Fruit fly (Drosophila melanogaster) whole organism, embryonic: ENCODE data around the gene Ctr9.
A peak's percentile ranks its signal among the peaks of the same experiment; 100 is the strongest.

Experiments used
- ATbp ChIP-seq: fragments of 200-800 bp; sonication (Bioruptor generic); optimal IDR thresholded peaks from 2 replicates; lab custom pipeline; 2017; ENCODE audit warnings: missing biosample characterization, mild to moderate bottlenecking, missing genetic modification characterization, missing genetic modification reagents
- C15 ChIP-seq: fragments of 200-800 bp; sonication (Bioruptor generic); IDR thresholded peaks from 3 replicates; pipeline ENCODE4 v1.3.6; 2022; ENCODE audit warnings: missing biosample characterization, missing genetic modification characterization
- CG10147 ChIP-seq: fragments of 200-800 bp; sonication (Bioruptor generic); optimal IDR thresholded peaks from 2 replicates; lab custom pipeline; 2019; ENCODE audit warnings: missing biosample characterization, mild to moderate bottlenecking, missing genetic modification characterization, moderate library complexity
- CG10979 ChIP-seq: fragments of 200-800 bp; sonication (Bioruptor generic); optimal IDR thresholded peaks from 2 replicates; lab custom pipeline; 2018; ENCODE audit warnings: missing biosample characterization, mild to moderate bottlenecking, missing genetic modification characterization, moderate library complexity
- CG12104 ChIP-seq: fragments of 200-800 bp; sonication (Bioruptor generic); optimal IDR thresholded peaks from 3 replicates; lab custom pipeline; 2016; ENCODE audit warnings: missing biosample characterization, missing genetic modification characterization
- CG13296 ChIP-seq: fragments of 200-800 bp; sonication (Bioruptor generic); optimal IDR thresholded peaks from 3 replicates; lab custom pipeline; 2018; ENCODE audit warnings: missing biosample characterization, mild to moderate bottlenecking, missing genetic modification characterization
- CG1832 ChIP-seq: fragments of 200-800 bp; sonication (Bioruptor generic); optimal IDR thresholded peaks from 2 replicates; lab custom pipeline; 2017; ENCODE audit warnings: missing biosample characterization, mild to moderate bottlenecking, missing genetic modification characterization, inconsistent platforms
- CG18764 ChIP-seq: fragments of 200-800 bp; sonication (Bioruptor generic); optimal IDR thresholded peaks from 3 replicates; lab custom pipeline; 2016; ENCODE audit warnings: missing biosample characterization, missing genetic modification characterization
- CG2712 ChIP-seq: fragments of 200-800 bp; optimal IDR thresholded peaks from 3 replicates; lab custom pipeline; 2019; ENCODE audit warnings: missing biosample characterization, mild to moderate bottlenecking, missing genetic modification characterization, moderate library complexity
- CG3065 ChIP-seq: fragments of 200-800 bp; sonication (Bioruptor generic); optimal IDR thresholded peaks from 2 replicates; lab custom pipeline; 2016; ENCODE audit warnings: missing biosample characterization, missing genetic modification characterization
- CG32767 ChIP-seq: fragments of 200-800 bp; sonication (Bioruptor generic); IDR thresholded peaks from 2 replicates; pipeline ENCODE4 v1.3.6; 2022; ENCODE audit warnings: missing biosample characterization, missing genetic modification characterization
- CG4707 ChIP-seq: fragments of 200-800 bp; sonication (Bioruptor generic); optimal IDR thresholded peaks from 2 replicates; lab custom pipeline; 2018; ENCODE audit warnings: missing biosample characterization, mild to moderate bottlenecking, missing genetic modification characterization, moderate library complexity
- CG6791 ChIP-seq: fragments of 200-800 bp; sonication (Bioruptor generic); IDR thresholded peaks from 3 replicates; pipeline ENCODE4 v1.3.6; 2022; ENCODE audit warnings: missing biosample characterization, missing genetic modification characterization; ENCODE audit not compliant: partially characterized antibody
- CG9727 ChIP-seq: fragments of 200-800 bp; sonication (Bioruptor generic); optimal IDR thresholded peaks from 3 replicates; lab custom pipeline; 2017; ENCODE audit warnings: missing biosample characterization, mild to moderate bottlenecking, missing genetic modification characterization
- CoRest ChIP-seq: fragments of 200-800 bp; sonication (Bioruptor generic); optimal IDR thresholded peaks from 3 replicates; lab custom pipeline; 2018; ENCODE audit warnings: missing biosample characterization, mild to moderate bottlenecking, missing genetic modification characterization, moderate library complexity
- Dbx ChIP-seq: fragments of 200-800 bp; sonication (Bioruptor generic); IDR thresholded peaks from 3 replicates; pipeline ENCODE4 v1.3.6; 2022; ENCODE audit warnings: missing biosample characterization, missing genetic modification characterization
- Dek ChIP-seq: fragments of 200-800 bp; sonication (Bioruptor generic); optimal IDR thresholded peaks from 3 replicates; lab custom pipeline; 2019; ENCODE audit warnings: missing biosample characterization, mild to moderate bottlenecking, missing genetic modification characterization, moderate library complexity
- Dll ChIP-seq: fragments of 200-800 bp; sonication (Bioruptor generic); IDR thresholded peaks from 4 replicates; pipeline ENCODE4 v1.3.6; 2022; ENCODE audit warnings: missing biosample characterization, missing genetic modification characterization; ENCODE audit not compliant: partially characterized antibody
- ERR ChIP-seq: fragments of 200-800 bp; sonication (Bioruptor generic); optimal IDR thresholded peaks from 2 replicates; lab custom pipeline; 2016; ENCODE audit warnings: missing biosample characterization, missing genetic modification characterization
- Gug ChIP-seq: fragments of 200-800 bp; sonication (Bioruptor generic); IDR thresholded peaks from 4 replicates; pipeline ENCODE4 v1.3.6; 2022; ENCODE audit warnings: missing biosample characterization, missing genetic modification characterization
- Hey ChIP-seq: fragments of 200-800 bp; sonication (Bioruptor generic); optimal IDR thresholded peaks from 3 replicates; lab custom pipeline; 2018; ENCODE audit warnings: missing biosample characterization, mild to moderate bottlenecking, missing genetic modification characterization
- Hmr ChIP-seq: fragments of 200-800 bp; sonication (Bioruptor generic); optimal IDR thresholded peaks from 3 replicates; lab custom pipeline; 2017; ENCODE audit warnings: mild to moderate bottlenecking, missing biosample characterization, missing genetic modification reagents, missing genetic modification characterization
- Hmx ChIP-seq: fragments of 200-800 bp; sonication (Bioruptor generic); optimal IDR thresholded peaks from 2 replicates; lab custom pipeline; 2016; ENCODE audit warnings: missing biosample characterization, missing genetic modification characterization
- Hr78 ChIP-seq, 2 experiments: fragments of 200-800 bp in 1 of 2; fragments of >200 bp in 1 of 2; sonication (Bioruptor generic) in 1 of 2; optimal IDR thresholded peaks; 2 replicates each; lab custom pipeline; 2017 to 2019; ENCODE audit warnings: missing biosample characterization in 2 of 2, missing genetic modification characterization in 2 of 2, mild to moderate bottlenecking in 1 of 2, moderate library complexity in 1 of 2
- Jarid2 ChIP-seq: fragments of 200-800 bp; sonication (Bioruptor generic); optimal IDR thresholded peaks from 3 replicates; lab custom pipeline; 2017; ENCODE audit warnings: mild to moderate bottlenecking, missing biosample characterization, missing genetic modification reagents, missing genetic modification characterization
- Lim3 ChIP-seq: fragments of 200-800 bp; sonication (Bioruptor generic); IDR thresholded peaks from 2 replicates; pipeline ENCODE4 v1.3.6; 2022; ENCODE audit warnings: missing biosample characterization, missing genetic modification characterization
- Opbp ChIP-seq: fragments of 200-800 bp; sonication (Bioruptor generic); IDR thresholded peaks from 3 replicates; pipeline ENCODE4 v1.3.6; 2022; ENCODE audit warnings: missing biosample characterization, missing genetic modification characterization; ENCODE audit not compliant: partially characterized antibody
- Pdp1 ChIP-seq, 2 experiments: fragments of 200-800 bp; sonication (Bioruptor generic); optimal IDR thresholded peaks; 3 replicates each; lab custom pipeline; 2016; ENCODE audit warnings: missing biosample characterization in 2 of 2, missing genetic modification characterization in 2 of 2, mild to moderate bottlenecking in 1 of 2, moderate library complexity in 1 of 2
- Spps ChIP-seq: fragments of 200-800 bp; sonication (Bioruptor generic); optimal IDR thresholded peaks from 2 replicates; lab custom pipeline; 2018; ENCODE audit warnings: missing biosample characterization, mild to moderate bottlenecking, missing genetic modification characterization
- bbx ChIP-seq: fragments of 200-800 bp; sonication (Bioruptor generic); IDR thresholded peaks from 2 replicates; pipeline ENCODE4 v1.3.6; 2022; ENCODE audit warnings: missing biosample characterization, missing genetic modification characterization; ENCODE audit not compliant: partially characterized antibody
- cato ChIP-seq: fragments of 200-800 bp; sonication (Bioruptor generic); optimal IDR thresholded peaks from 2 replicates; lab custom pipeline; 2016; ENCODE audit warnings: missing biosample characterization, missing genetic modification characterization, borderline replicate concordance
- caup ChIP-seq: fragments of 200-800 bp; sonication (Bioruptor generic); optimal IDR thresholded peaks from 3 replicates; lab custom pipeline; 2017; ENCODE audit warnings: missing biosample characterization, mild to moderate bottlenecking, missing genetic modification characterization, moderate library complexity; ENCODE audit not compliant: severe bottlenecking
- croc ChIP-seq: fragments of 200-800 bp; sonication (Bioruptor generic); conservative IDR thresholded peaks from 3 replicates; pipeline ENCODE4 v1.3.6; 2022; ENCODE audit warnings: missing biosample characterization, missing genetic modification characterization
- disco-r ChIP-seq: fragments of 200-800 bp; sonication (Bioruptor generic); optimal IDR thresholded peaks from 2 replicates; lab custom pipeline; 2016; ENCODE audit warnings: missing biosample characterization, missing genetic modification characterization
- ftz-f1 ChIP-seq: fragments of 200-800 bp; sonication (Bioruptor generic); optimal IDR thresholded peaks from 2 replicates; lab custom pipeline; 2016; ENCODE audit warnings: missing biosample characterization, missing genetic modification characterization
- gcm2 ChIP-seq: fragments of 200-800 bp; sonication (Bioruptor generic); optimal IDR thresholded peaks from 2 replicates; lab custom pipeline; 2016; ENCODE audit warnings: missing biosample characterization, missing genetic modification characterization
- kah ChIP-seq: fragments of 200-800 bp; sonication (Bioruptor generic); optimal IDR thresholded peaks from 2 replicates; lab custom pipeline; 2018; ENCODE audit warnings: missing biosample characterization, mild to moderate bottlenecking, missing genetic modification characterization
- klu ChIP-seq: fragments of 200-800 bp; sonication (Bioruptor generic); IDR thresholded peaks from 2 replicates; pipeline ENCODE4 v1.3.6; 2022; ENCODE audit warnings: missing biosample characterization, missing genetic modification characterization
- knrl ChIP-seq: fragments of 200-800 bp; sonication (Bioruptor generic); IDR thresholded peaks from 3 replicates; pipeline ENCODE4 v1.3.6; 2022; ENCODE audit warnings: missing biosample characterization, missing genetic modification characterization; ENCODE audit not compliant: partially characterized antibody
- nmo ChIP-seq: fragments of 200-800 bp; sonication (Bioruptor generic); optimal IDR thresholded peaks from 2 replicates; lab custom pipeline; 2018; ENCODE audit warnings: missing biosample characterization, mild to moderate bottlenecking, missing genetic modification characterization, moderate library complexity
- oc ChIP-seq: fragments of 200-800 bp; sonication (Bioruptor generic); optimal IDR thresholded peaks from 2 replicates; lab custom pipeline; 2018; ENCODE audit warnings: missing biosample characterization, mild to moderate bottlenecking, missing genetic modification characterization, moderate library complexity
- pb ChIP-seq: fragments of 200-800 bp; sonication (Bioruptor generic); optimal IDR thresholded peaks from 3 replicates; lab custom pipeline; 2016; ENCODE audit warnings: missing biosample characterization, missing genetic modification characterization
- ro ChIP-seq: fragments of 200-800 bp; sonication (Bioruptor generic); IDR thresholded peaks from 2 replicates; pipeline ENCODE4 v1.3.6; 2022; ENCODE audit warnings: missing biosample characterization, missing genetic modification characterization
- sisA ChIP-seq: fragments of 200-800 bp; sonication (Bioruptor generic); IDR thresholded peaks from 2 replicates; pipeline ENCODE4 v1.3.6; 2022; ENCODE audit warnings: missing biosample characterization, missing genetic modification characterization
- so ChIP-seq: fragments of 200-800 bp; sonication (Bioruptor generic); IDR thresholded peaks from 3 replicates; pipeline ENCODE4 v1.3.6; 2022; ENCODE audit warnings: missing biosample characterization, missing genetic modification characterization
- toy ChIP-seq: fragments of 200-800 bp; sonication (Bioruptor generic); IDR thresholded peaks from 2 replicates; pipeline ENCODE4 v1.3.6; 2022; ENCODE audit warnings: missing biosample characterization, missing genetic modification characterization
- vvl ChIP-seq: fragments of 200-800 bp; sonication (Bioruptor generic); IDR thresholded peaks from 2 replicates; pipeline ENCODE4 v1.3.6; 2022; ENCODE audit warnings: missing biosample characterization, missing genetic modification characterization

Ctr9 gene

DNA sequence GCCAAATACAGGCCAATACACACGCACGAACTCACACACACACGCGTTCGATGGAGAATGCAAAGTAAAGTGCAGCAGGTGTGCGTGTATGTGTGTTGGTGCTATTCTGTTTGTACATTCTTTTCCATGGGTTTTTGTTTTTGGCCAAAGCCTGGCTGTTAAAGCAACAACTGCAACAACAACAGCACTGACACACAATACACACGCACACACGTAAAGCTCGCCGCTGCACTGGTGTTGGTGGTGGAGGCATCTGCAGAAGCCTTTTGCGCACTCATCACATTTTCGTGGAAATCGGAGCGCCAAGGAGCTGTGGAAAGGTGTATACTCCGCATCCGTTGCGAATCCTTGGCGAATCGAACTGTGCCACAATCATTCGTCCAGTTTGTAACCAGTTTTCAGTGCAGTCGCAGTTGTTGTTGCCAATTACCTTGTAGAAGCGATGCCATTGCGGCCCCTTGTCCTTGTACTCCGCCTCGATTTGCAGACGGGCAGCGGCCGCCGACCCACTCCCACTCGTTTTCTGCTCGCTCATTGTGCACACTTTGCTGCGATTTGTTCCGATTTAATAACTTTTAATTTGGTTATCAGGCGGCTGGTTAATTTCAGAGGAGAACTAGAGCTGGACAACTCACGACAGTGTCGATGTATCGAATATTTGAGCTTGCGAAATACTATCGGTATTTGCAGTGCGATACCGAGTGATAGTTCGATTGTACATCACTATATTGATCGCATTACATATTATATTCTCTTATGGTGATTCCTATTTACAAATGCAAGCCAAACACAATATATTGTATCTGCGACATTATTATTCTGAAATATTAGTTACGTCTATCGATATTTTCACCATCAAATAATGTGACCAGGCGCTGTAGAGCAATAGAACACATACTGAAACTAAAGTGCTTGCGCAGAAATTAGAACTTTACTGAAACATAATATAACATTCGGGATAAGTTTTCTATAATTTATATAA is 43.2 kb downstream of the Ctr9 start (continued):
- TF ChIP-seq CG9727 (GFP tag; lab: Kevin White, UChicago) (peak; percentile 35), so (GFP tag; lab: Robert Waterston, UW) (no peak), nmo (GFP tag; lab: Kevin White, UChicago) (peak; percentile 61), Lim3 (GFP tag; lab: Robert Waterston, UW) (no peak), Dbx (peak; percentile 56; the same call in 1 of the 3 replicates), CoRest (tag; lab: Kevin White, UChicago) (peak; percentile 69), Spps (no peak), Gug (GFP tag; lab: Robert Waterston, UW) (no peak; the same call in 3 of the 4 replicates), pb (GFP tag; lab: Kevin White, UChicago) (no peak), CG10147 (no peak), Dek (tag; lab: Kevin White, UChicago) (peak; percentile 45), CG10979 (tag; lab: Kevin White, UChicago) (peak; percentile 19), Hmx (GFP tag; lab: Kevin White, UChicago) (peak; percentile 12), knrl (GFP tag; lab: Robert Waterston, UW) (peak; percentile 98), sisA (GFP tag; lab: Robert Waterston, UW) (no peak; the same call in 1 of the 2 replicates), CG6791 (peak; percentile 98), vvl (peak; percentile 32; the same call in 1 of the 2 replicates), gcm2 (GFP tag; lab: Kevin White, UChicago) (no peak), ATbp (GFP tag; lab: Kevin White, UChicago) (no peak), Pdp1 (GFP tag; optimal IDR thresholded peaks at IDR 0.05; lab: Kevin White, UChicago) (peak; percentile 11 to 25), C15 (GFP tag; lab: Robert Waterston, UW) (no peak), Hey (tag; lab: Kevin White, UChicago) (no peak), toy (GFP tag; lab: Robert Waterston, UW) (no peak), kah (no peak), CG3065 (GFP tag; lab: Kevin White, UChicago) (no peak), ftz-f1 (GFP tag; lab: Kevin White, UChicago) (no peak), Opbp (GFP tag; lab: Robert Waterston, UW) (peak; percentile 98), bbx (GFP tag; lab: Robert Waterston, UW) (peak; percentile 97), ERR (GFP tag; lab: Kevin White, UChicago) (no peak), oc (no peak), klu (GFP tag; lab: Robert Waterston, UW) (no peak), disco-r (GFP tag; lab: Kevin White, UChicago) (no peak), croc (no peak), Jarid2 (GFP tag; lab: Kevin White, UChicago) (no peak), CG2712 (peak; percentile 59), CG12104 (peak; percentile 23), CG32767 (GFP tag; lab: Robert Waterston, UW) (no peak), Hr78 (GFP tag; optimal IDR thresholded peaks at IDR 0.05; lab: Kevin White, UChicago) (no peak), caup (GFP tag; lab: Kevin White, UChicago) (peak; percentile 11), CG4707 (GFP tag; lab: Kevin White, UChicago) (no peak), Dll (GFP tag; lab: Robert Waterston, UW) (peak; percentile 98), CG18764 (GFP tag; lab: Kevin White, UChicago) (no peak), ro (GFP tag; lab: Robert Waterston, UW) (no peak), Hmr (GFP tag; lab: Kevin White, UChicago) (peak; percentile 46), CG13296 (GFP tag; lab: Kevin White, UChicago) (peak; percentile 22), CG1832 (GFP tag; lab: Kevin White, UChicago) (no peak), cato (GFP tag; lab: Kevin White, UChicago) (peak; percentile 4)
